Worm (Caenorhabditis elegans) whole organism, young adult: ENCODE results near the gene aat-1.

Experiments
- B0035.1 ChIP-seq: sonication (generic microtip); optimal IDR thresholded peaks from 2 replicates; lab custom pipeline; 2016; ENCODE audit warnings: missing genetic modification characterization, mild to moderate bottlenecking, missing compliant biosample characterization, missing genotype, missing genetic modification reagents
- D2030.7 ChIP-seq: fragments of 200-800 bp; sonication (Bioruptor generic); IDR thresholded peaks from 2 replicates; pipeline ENCODE4 v1.3.6; 2022; ENCODE audit warnings: missing genetic modification reagents, missing genetic modification characterization, missing compliant biosample characterization
- F23B12.7 ChIP-seq: sonication (generic microtip); optimal IDR thresholded peaks from 2 replicates; lab custom pipeline; 2017; ENCODE audit warnings: missing genetic modification characterization, mild to moderate bottlenecking, missing compliant biosample characterization, antibody characterized with exemption, moderate library complexity; ENCODE audit not compliant: insufficient read depth
- F49E8.2 ChIP-seq: sonication (generic microtip); optimal IDR thresholded peaks from 3 replicates; lab custom pipeline; 2017; ENCODE audit warnings: missing genetic modification characterization, mild to moderate bottlenecking, missing compliant biosample characterization, antibody characterized with exemption, moderate library complexity; ENCODE audit not compliant: insufficient read depth
- F52B5.7 ChIP-seq: sonication (generic microtip); optimal IDR thresholded peaks from 2 replicates; lab custom pipeline; 2016; ENCODE audit warnings: mild to moderate bottlenecking, missing genetic modification characterization, missing compliant biosample characterization
- F55B11.4 ChIP-seq: sonication (generic microtip); optimal IDR thresholded peaks from 2 replicates; lab custom pipeline; 2016; ENCODE audit warnings: missing compliant biosample characterization, missing genetic modification characterization, borderline replicate concordance; ENCODE audit not compliant: insufficient read depth
- F57C9.4 ChIP-seq: sonication (generic microtip); optimal IDR thresholded peaks from 2 replicates; lab custom pipeline; 2017; ENCODE audit warnings: mild to moderate bottlenecking, missing genetic modification characterization, missing compliant biosample characterization
- K11D2.4 ChIP-seq: fragments of 200-800 bp; sonication (Bioruptor generic); IDR thresholded peaks from 2 replicates; pipeline ENCODE4 v1.3.6; 2022; ENCODE audit warnings: missing genetic modification reagents, missing genetic modification characterization, missing compliant biosample characterization
- T26A5.8 ChIP-seq: sonication (generic microtip); optimal IDR thresholded peaks from 2 replicates; lab custom pipeline; 2016; ENCODE audit warnings: missing genetic modification characterization, missing compliant biosample characterization
- Y53G8AR.9 ChIP-seq: fragments of 200-800 bp; sonication (Bioruptor generic); conservative IDR thresholded peaks from 2 replicates; pipeline ENCODE4 v1.3.6; 2022; ENCODE audit warnings: missing genetic modification reagents, missing genetic modification characterization, missing compliant biosample characterization
- Y67H2A.10 ChIP-seq: fragments of 200-800 bp; sonication (Bioruptor generic); conservative IDR thresholded peaks from 2 replicates; pipeline ENCODE4 v1.3.6; 2022; ENCODE audit warnings: missing genetic modification reagents, missing genetic modification characterization, missing compliant biosample characterization
- akir-1 ChIP-seq: fragments of 200-800 bp; sonication (Bioruptor generic); optimal IDR thresholded peaks from 2 replicates; lab custom pipeline; 2018; ENCODE audit warnings: mild to moderate bottlenecking, missing genetic modification characterization, moderate library complexity, missing compliant biosample characterization
- athp-1 ChIP-seq: sonication (generic microtip); optimal IDR thresholded peaks from 2 replicates; lab custom pipeline; 2017; ENCODE audit warnings: mild to moderate bottlenecking, missing genetic modification characterization, missing compliant biosample characterization
- attf-6 ChIP-seq: fragments of 200-800 bp; sonication (Bioruptor generic); IDR thresholded peaks from 2 replicates; pipeline ENCODE4 v1.3.6; 2022; ENCODE audit warnings: missing genetic modification reagents, missing genetic modification characterization, missing compliant biosample characterization
- bed-1 ChIP-seq: fragments of 200-800 bp; sonication (Bioruptor generic); IDR thresholded peaks from 2 replicates; pipeline ENCODE4 v1.3.6; 2022; ENCODE audit warnings: missing genetic modification reagents, missing genetic modification characterization, missing compliant biosample characterization
- ceh-27 ChIP-seq: fragments of 200-800 bp; sonication (Bioruptor generic); optimal IDR thresholded peaks from 2 replicates; lab custom pipeline; 2018; ENCODE audit warnings: mild to moderate bottlenecking, missing genetic modification characterization, moderate library complexity, missing compliant biosample characterization
- ceh-79 ChIP-seq: sonication (generic microtip); optimal IDR thresholded peaks from 2 replicates; lab custom pipeline; 2017; ENCODE audit warnings: mild to moderate bottlenecking, missing genetic modification characterization, missing compliant biosample characterization
- ceh-91 ChIP-seq: fragments of 200-800 bp; sonication (Bioruptor generic); IDR thresholded peaks from 2 replicates; pipeline ENCODE4 v1.3.6; 2022; ENCODE audit warnings: missing genetic modification reagents, missing genetic modification characterization, missing compliant biosample characterization
- chd-7 ChIP-seq: sonication (generic microtip); optimal IDR thresholded peaks from 2 replicates; lab custom pipeline; 2016; ENCODE audit warnings: mild to moderate bottlenecking, missing genetic modification characterization, moderate library complexity, missing compliant biosample characterization
- die-1 ChIP-seq: sonication (generic microtip); optimal IDR thresholded peaks from 2 replicates; lab custom pipeline; 2016; ENCODE audit warnings: missing genotype, mild to moderate bottlenecking, missing genetic modification characterization, missing compliant biosample characterization
- dpl-1 ChIP-seq: fragments of 150-350 bp; optimal IDR thresholded peaks from 2 replicates; lab custom pipeline; 2014; ENCODE audit warnings: missing biosample characterization, missing genetic modification reagents, missing genetic modification characterization
- efl-1 ChIP-seq: fragments of 150-350 bp; optimal IDR thresholded peaks from 2 replicates; lab custom pipeline; 2014; ENCODE audit warnings: missing biosample characterization, missing genetic modification reagents, missing genetic modification characterization
- ekl-4 ChIP-seq: fragments of 200-800 bp; sonication (Bioruptor generic); IDR thresholded peaks from 2 replicates; pipeline ENCODE4 v1.3.6; 2022; ENCODE audit warnings: missing genetic modification reagents, missing genetic modification characterization, missing compliant biosample characterization
- ets-4 ChIP-seq: fragments of 200-800 bp; sonication (Bioruptor generic); optimal IDR thresholded peaks from 2 replicates; lab custom pipeline; 2018; ENCODE audit warnings: mild to moderate bottlenecking, missing genetic modification characterization, missing compliant biosample characterization
- fkh-3 ChIP-seq: sonication (generic microtip); optimal IDR thresholded peaks from 2 replicates; lab custom pipeline; 2016; ENCODE audit warnings: mild to moderate bottlenecking, missing genetic modification characterization, missing compliant biosample characterization
- gei-17 ChIP-seq: fragments of 200-800 bp; sonication (Bioruptor generic); optimal IDR thresholded peaks from 2 replicates; lab custom pipeline; 2018; ENCODE audit warnings: mild to moderate bottlenecking, missing genetic modification characterization, missing compliant biosample characterization
- hlh-26 ChIP-seq: fragments of 200-800 bp; sonication (Bioruptor generic); conservative IDR thresholded peaks from 2 replicates; pipeline ENCODE4 v1.3.6; 2022; ENCODE audit warnings: missing genetic modification reagents, missing genetic modification characterization, missing compliant biosample characterization
- hmg-1.2 ChIP-seq: fragments of 200-800 bp; sonication (Bioruptor generic); IDR thresholded peaks from 2 replicates; pipeline ENCODE4 v1.3.6; 2022; ENCODE audit warnings: missing genetic modification reagents, missing genetic modification characterization, missing compliant biosample characterization
- hrde-1 ChIP-seq: sonication (generic microtip); optimal IDR thresholded peaks from 2 replicates; lab custom pipeline; 2016; ENCODE audit warnings: missing genetic modification characterization, mild to moderate bottlenecking, missing compliant biosample characterization, moderate library complexity, missing genotype, missing genetic modification reagents, borderline replicate concordance
- lag-1 ChIP-seq: fragments of 200-800 bp; sonication (Bioruptor generic); IDR thresholded peaks from 2 replicates; pipeline ENCODE4 v1.3.6; 2022; ENCODE audit warnings: missing genetic modification reagents, missing genetic modification characterization, missing compliant biosample characterization
- let-607 ChIP-seq, 2 experiments: fragments of 200-800 bp in 1 of 2; sonication (Bioruptor generic) in 1 of 2; sonication (generic microtip) in 1 of 2; optimal IDR thresholded peaks; 2 replicates each; lab custom pipeline; 2016 to 2018; ENCODE audit warnings: mild to moderate bottlenecking in 2 of 2, missing compliant biosample characterization in 2 of 2, missing genetic modification characterization in 2 of 2, moderate library complexity in 2 of 2, missing genotype in 1 of 2
- lin-40 ChIP-seq: sonication (generic microtip); optimal IDR thresholded peaks from 2 replicates; lab custom pipeline; 2016; ENCODE audit warnings: missing genetic modification characterization, mild to moderate bottlenecking, missing compliant biosample characterization, missing genotype, missing genetic modification reagents
- lsl-1 ChIP-seq: fragments of 200-800 bp; sonication (Bioruptor generic); optimal IDR thresholded peaks from 2 replicates; lab custom pipeline; 2018; ENCODE audit warnings: mild to moderate bottlenecking, missing genetic modification characterization, moderate library complexity, missing compliant biosample characterization
- madf-10 ChIP-seq: sonication (generic microtip); optimal IDR thresholded peaks from 2 replicates; lab custom pipeline; 2016; ENCODE audit warnings: mild to moderate bottlenecking, missing genetic modification characterization, missing compliant biosample characterization
- madf-3 ChIP-seq: fragments of 200-800 bp; sonication (Bioruptor generic); IDR thresholded peaks from 2 replicates; pipeline ENCODE4 v1.3.6; 2022; ENCODE audit warnings: missing genetic modification reagents, missing genetic modification characterization, missing compliant biosample characterization
- mes-4 ChIP-seq: sonication (generic microtip); optimal IDR thresholded peaks from 2 replicates; lab custom pipeline; 2016; ENCODE audit warnings: missing genotype, missing genetic modification characterization, missing compliant biosample characterization
- nfya-1 ChIP-seq: sonication (generic microtip); optimal IDR thresholded peaks from 2 replicates; lab custom pipeline; 2017; ENCODE audit warnings: antibody characterized with exemption, missing compliant biosample characterization, missing genetic modification characterization, borderline replicate concordance; ENCODE audit not compliant: insufficient read depth
- nhr-90 ChIP-seq: sonication (generic microtip); optimal IDR thresholded peaks from 2 replicates; lab custom pipeline; 2016; ENCODE audit warnings: missing genotype, mild to moderate bottlenecking, missing genetic modification characterization, missing compliant biosample characterization
- pha-4 ChIP-seq: fragments of 150-350 bp; sonication (generic microtip); optimal IDR thresholded peaks from 2 replicates; lab custom pipeline; 2014; ENCODE audit warnings: missing biosample characterization, missing genetic modification reagents, missing genetic modification characterization
- rec-8 ChIP-seq, 2 experiments: sonication (generic microtip); optimal IDR thresholded peaks; 2 replicates each; lab custom pipeline; 2016; ENCODE audit warnings: mild to moderate bottlenecking in 2 of 2, missing genetic modification characterization in 2 of 2, missing genetic modification reagents in 2 of 2, missing genotype in 2 of 2, missing biosample characterization in 1 of 2, missing compliant biosample characterization in 1 of 2, moderate library complexity in 1 of 2
- repo-1 ChIP-seq: sonication (generic microtip); optimal IDR thresholded peaks from 2 replicates; lab custom pipeline; 2017; ENCODE audit warnings: mild to moderate bottlenecking, missing genetic modification characterization, missing compliant biosample characterization
- snpc-3.4 ChIP-seq: sonication (generic microtip); optimal IDR thresholded peaks from 2 replicates; lab custom pipeline; 2017; ENCODE audit warnings: missing genetic modification characterization, mild to moderate bottlenecking, missing compliant biosample characterization, antibody characterized with exemption, moderate library complexity, missing genotype, missing genetic modification reagents
- sptf-2 ChIP-seq: fragments of 200-800 bp; sonication (Bioruptor generic); optimal IDR thresholded peaks from 2 replicates; lab custom pipeline; 2018; ENCODE audit warnings: mild to moderate bottlenecking, missing genetic modification characterization, missing compliant biosample characterization
- tbx-9 ChIP-seq: sonication (generic microtip); optimal IDR thresholded peaks from 2 replicates; lab custom pipeline; 2016; ENCODE audit warnings: borderline replicate concordance, missing genetic modification characterization, inconsistent platforms, missing compliant biosample characterization
- zfh-2 ChIP-seq: fragments of 200-800 bp; sonication (Bioruptor generic); conservative IDR thresholded peaks from 2 replicates; pipeline ENCODE4 v1.3.6; 2022; ENCODE audit warnings: missing genetic modification reagents, missing genetic modification characterization, missing compliant biosample characterization
- ztf-18 ChIP-seq: sonication (generic microtip); optimal IDR thresholded peaks from 2 replicates; lab custom pipeline; 2016; ENCODE audit warnings: missing genotype, mild to moderate bottlenecking, missing genetic modification characterization, missing compliant biosample characterization

Gene aat-1

DNA sequence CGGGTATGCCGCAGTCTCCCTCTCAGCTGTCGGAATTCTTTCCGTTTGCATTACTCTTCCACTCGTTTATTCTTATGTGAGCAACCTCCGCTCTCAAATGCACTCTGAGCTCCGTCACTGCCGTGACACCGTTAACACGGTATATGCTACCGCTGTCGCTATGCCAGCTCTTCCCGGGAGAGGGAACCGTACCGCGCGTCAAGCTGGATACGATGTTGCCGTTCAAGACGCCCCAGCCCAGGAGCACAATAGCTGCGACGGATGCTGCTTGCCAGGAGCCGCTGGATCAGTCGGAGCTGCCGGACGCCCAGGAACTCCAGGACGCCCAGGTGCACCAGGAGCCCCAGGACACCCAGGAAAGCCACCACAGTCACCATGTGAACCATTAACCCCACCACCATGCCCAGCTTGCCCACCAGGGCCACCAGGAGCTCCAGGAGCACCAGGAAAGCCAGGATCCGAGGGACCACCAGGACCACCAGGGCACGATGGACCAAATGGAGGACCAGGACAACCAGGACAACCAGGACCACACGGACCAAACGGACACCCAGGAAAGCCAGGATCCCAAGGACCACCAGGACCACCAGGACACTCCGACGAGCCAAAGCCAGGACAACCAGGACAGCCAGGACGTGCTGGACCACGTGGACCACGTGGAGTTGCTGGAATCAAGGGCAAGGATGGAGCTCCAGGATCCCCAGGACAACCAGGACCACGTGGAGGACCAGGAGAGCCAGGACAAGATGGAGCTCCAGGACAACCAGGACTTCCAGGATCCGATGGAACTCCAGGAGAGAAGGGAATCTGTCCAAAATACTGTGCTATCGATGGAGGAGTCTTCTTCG is 37.7 kb downstream of the aat-1 start (continued):
- TF ChIP-seq lsl-1: no peak
- TF ChIP-seq hmg-1.2 (GFP tag; lab: Robert Waterston, UW): no peak
- TF ChIP-seq D2030.7 (GFP tag; lab: Robert Waterston, UW): no peak
- TF ChIP-seq F52B5.7 (tag; lab: Kevin White, UChicago): peak; percentile 0
- TF ChIP-seq ceh-79: peak; percentile 83
- no peak for TF ChIP-seq rec-8 (tag; optimal IDR thresholded peaks at IDR 0.05; lab: Kevin White, UChicago)
- no peak for TF ChIP-seq akir-1 (GFP tag; lab: Kevin White, UChicago)
- no peak for TF ChIP-seq athp-1 (tag; lab: Kevin White, UChicago)
- TF ChIP-seq pha-4 (tag; lab: Kevin White, UChicago): no peak
- peak; percentile 94 for TF ChIP-seq zfh-2
- TF ChIP-seq fkh-3 (tag; lab: Kevin White, UChicago): no peak
- TF ChIP-seq nhr-90 (tag; lab: Kevin White, UChicago): peak; percentile 18
- no peak for TF ChIP-seq madf-3 (GFP tag; lab: Robert Waterston, UW)
- peak; percentile 10 for TF ChIP-seq T26A5.8 (tag; lab: Kevin White, UChicago)
- no peak for TF ChIP-seq gei-17 (GFP tag; lab: Kevin White, UChicago)
- TF ChIP-seq mes-4 (tag; lab: Kevin White, UChicago): no peak
- TF ChIP-seq F55B11.4 (tag; lab: Kevin White, UChicago): no peak
- no peak for TF ChIP-seq hlh-26 (GFP tag; lab: Robert Waterston, UW)
- TF ChIP-seq Y53G8AR.9 (GFP tag; lab: Robert Waterston, UW): no peak
- TF ChIP-seq F49E8.2 (tag; lab: Kevin White, UChicago): no peak
- no peak for TF ChIP-seq F57C9.4 (tag; lab: Kevin White, UChicago)
- no peak for TF ChIP-seq hrde-1
- no peak for TF ChIP-seq ceh-27
- no peak for TF ChIP-seq ceh-91 (GFP tag; lab: Robert Waterston, UW)
- TF ChIP-seq snpc-3.4 (tag; lab: Kevin White, UChicago): no peak
- TF ChIP-seq lag-1 (GFP tag; lab: Robert Waterston, UW): no peak
- TF ChIP-seq chd-7 (tag; lab: Kevin White, UChicago): no peak
- no peak for TF ChIP-seq Y67H2A.10 (GFP tag; lab: Robert Waterston, UW)
- no peak for TF ChIP-seq let-607 (tag; optimal IDR thresholded peaks at IDR 0.05; lab: Kevin White, UChicago)
- TF ChIP-seq K11D2.4 (GFP tag; lab: Robert Waterston, UW): no peak; the same call in 1 of the 2 replicates
- peak; percentile 54 for TF ChIP-seq lin-40 (tag; lab: Kevin White, UChicago)
- no peak for TF ChIP-seq ekl-4 (GFP tag; lab: Robert Waterston, UW)
- peak; percentile 22 for TF ChIP-seq ztf-18 (tag; lab: Kevin White, UChicago)
- TF ChIP-seq madf-10 (tag; lab: Kevin White, UChicago): no peak
- TF ChIP-seq nfya-1 (tag; lab: Kevin White, UChicago): no peak
- TF ChIP-seq F23B12.7 (tag; lab: Kevin White, UChicago): no peak
- no peak for TF ChIP-seq die-1 (tag; lab: Kevin White, UChicago)
- peak; percentile 14 for TF ChIP-seq sptf-2 (GFP tag; lab: Kevin White, UChicago)
- no peak for TF ChIP-seq B0035.1 (tag; lab: Kevin White, UChicago)
- no peak for TF ChIP-seq tbx-9 (tag; lab: Kevin White, UChicago)
- no peak for TF ChIP-seq dpl-1 (GFP tag; lab: Kevin White, UChicago)
- no peak for TF ChIP-seq bed-1
- TF ChIP-seq ets-4: peak; percentile 10
- peak; percentile 10 for TF ChIP-seq repo-1 (tag; lab: Kevin White, UChicago)
- TF ChIP-seq efl-1: no peak
- no peak for TF ChIP-seq attf-6 (GFP tag; lab: Robert Waterston, UW)
